Worm (Caenorhabditis elegans): Measurements from ENCODE around the gene ptr-24.

DNA sequence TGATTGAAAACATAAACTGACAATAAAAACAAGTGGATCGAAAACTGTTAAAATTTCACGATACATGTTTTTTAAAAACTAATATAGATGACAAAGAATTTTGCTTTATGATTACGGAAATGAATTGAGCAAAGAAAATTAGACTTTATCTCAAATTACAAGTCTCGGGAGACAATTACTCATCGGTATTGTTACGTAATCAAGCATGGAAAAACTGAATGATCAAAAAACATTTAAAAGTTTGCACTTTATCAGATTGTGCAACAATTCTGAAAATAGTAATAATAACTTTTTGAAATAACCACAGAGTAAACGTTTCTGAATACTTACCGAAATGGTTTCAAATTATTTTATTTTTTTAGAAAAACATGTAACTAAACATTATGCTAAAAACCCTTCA, 32.0 kb upstream of the ptr-24 start, which contains the start of gene srd-43:
- TF ChIP-seq nhr-11 (tag; optimal IDR thresholded peaks at IDR 0.05) (no peak), nhr-237 (tag; optimal IDR thresholded peaks at IDR 0.05) (no peak), daf-12 (tag; optimal IDR thresholded peaks at IDR 0.05) (no peak), sdz-12 (GFP tag; optimal IDR thresholded peaks at IDR 0.05) (no peak), zag-1 (tag; optimal IDR thresholded peaks at IDR 0.05) (no peak), Y105C5A.15 (GFP tag; IDR thresholded peaks at IDR 0.05) (no peak)
